Fruit fly (Drosophila melanogaster) whole organism, embryonic: Measurements from ENCODE around the gene H2.0.

Source experiments
- CG13287 ChIP-seq: fragments of 200-800 bp; sonication (Bioruptor generic); IDR thresholded peaks from 2 replicates; pipeline ENCODE4 v1.3.6; 2022; ENCODE audit warnings: missing biosample characterization, missing genetic modification characterization; ENCODE audit not compliant: partially characterized antibody
- CG17328 ChIP-seq: fragments of 200-800 bp; sonication (Bioruptor generic); IDR thresholded peaks from 2 replicates; pipeline ENCODE4 v1.3.6; 2022; ENCODE audit warnings: missing biosample characterization, missing genetic modification characterization
- CG18476 ChIP-seq: fragments of 200-800 bp; sonication (Bioruptor generic); optimal IDR thresholded peaks from 2 replicates; lab custom pipeline; 2016; ENCODE audit warnings: missing biosample characterization, mild to moderate bottlenecking, missing genetic modification characterization
- CG2875 ChIP-seq: fragments of 200-800 bp; sonication (Bioruptor generic); optimal IDR thresholded peaks from 2 replicates; lab custom pipeline; 2017; ENCODE audit warnings: missing biosample characterization, mild to moderate bottlenecking, missing genetic modification characterization, missing genetic modification reagents
- CG6272 ChIP-seq: fragments of 200-800 bp; sonication (Bioruptor generic); IDR thresholded peaks from 2 replicates; pipeline ENCODE4 v1.3.6; 2022; ENCODE audit warnings: missing biosample characterization, missing genetic modification characterization
- CG6791 ChIP-seq: fragments of 200-800 bp; sonication (Bioruptor generic); IDR thresholded peaks from 3 replicates; pipeline ENCODE4 v1.3.6; 2022; ENCODE audit warnings: missing biosample characterization, missing genetic modification characterization; ENCODE audit not compliant: partially characterized antibody
- CG9817 ChIP-seq: fragments of 200-800 bp; sonication (Bioruptor generic); optimal IDR thresholded peaks from 2 replicates; lab custom pipeline; 2018; ENCODE audit warnings: missing biosample characterization, mild to moderate bottlenecking, missing genetic modification characterization, moderate library complexity
- Meics ChIP-seq: fragments of 200-800 bp; sonication (Bioruptor generic); optimal IDR thresholded peaks from 2 replicates; lab custom pipeline; 2017; ENCODE audit warnings: missing biosample characterization, mild to moderate bottlenecking, missing genetic modification characterization
- aop ChIP-seq: fragments of 200-800 bp; sonication (Bioruptor generic); IDR thresholded peaks from 2 replicates; pipeline ENCODE4 v1.3.6; 2022; ENCODE audit warnings: missing biosample characterization, missing genetic modification characterization
- fru ChIP-seq: fragments of >200 bp; optimal IDR thresholded peaks from 2 replicates; lab custom pipeline; 2017
- gt ChIP-seq: fragments of 200-800 bp; sonication (Bioruptor generic); IDR thresholded peaks from 2 replicates; pipeline ENCODE4 v1.3.6; 2022; ENCODE audit warnings: missing biosample characterization, missing genetic modification characterization
- jing ChIP-seq: fragments of 200-800 bp; sonication (Bioruptor generic); optimal IDR thresholded peaks from 2 replicates; lab custom pipeline; 2018; ENCODE audit warnings: missing biosample characterization, mild to moderate bottlenecking, missing genetic modification characterization
- pzg ChIP-seq: fragments of 200-800 bp; sonication (Bioruptor generic); optimal IDR thresholded peaks from 3 replicates; lab custom pipeline; 2018; ENCODE audit warnings: missing biosample characterization, mild to moderate bottlenecking, missing genetic modification characterization, moderate library complexity

DNA sequence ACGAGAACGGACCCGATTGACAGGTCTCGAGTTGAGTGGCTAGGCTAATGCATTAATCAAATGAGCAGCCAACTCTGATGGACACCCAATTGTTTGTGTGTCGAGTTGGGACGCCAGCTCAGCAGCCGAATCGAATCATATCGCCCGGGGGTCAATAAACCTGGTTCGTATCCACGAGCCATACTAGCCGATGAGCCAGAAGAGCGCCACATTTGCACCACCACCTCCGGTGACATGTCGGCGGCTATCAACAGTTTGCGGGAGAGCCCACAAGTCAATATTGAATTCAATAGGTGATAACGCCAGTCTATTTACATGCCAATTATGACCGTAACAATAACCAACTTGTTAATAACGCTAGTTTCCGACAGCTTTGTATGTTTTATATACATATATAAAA lies 45.1 kb downstream of the H2.0 start:
- no peak for TF ChIP-seq CG6791 (GFP tag; lab: Robert Waterston, UW)
- no peak for TF ChIP-seq fru (lab: Kevin White, UChicago)
- TF ChIP-seq jing = peak; percentile 1
- no peak for TF ChIP-seq aop (GFP tag; lab: Robert Waterston, UW)
- TF ChIP-seq CG18476 (GFP tag; lab: Kevin White, UChicago) = peak; percentile 4
- TF ChIP-seq CG2875 (GFP tag; lab: Kevin White, UChicago) = peak; percentile 61
- TF ChIP-seq CG13287 (GFP tag; lab: Robert Waterston, UW) = no peak
- peak; percentile 40 for TF ChIP-seq CG9817 (tag; lab: Kevin White, UChicago)
- TF ChIP-seq Meics (GFP tag; lab: Kevin White, UChicago) = peak; percentile 60
- TF ChIP-seq CG6272 (GFP tag; lab: Robert Waterston, UW) = no peak
- TF ChIP-seq gt (GFP tag; lab: Robert Waterston, UW) = no peak
- TF ChIP-seq CG17328 = no peak
- no peak for TF ChIP-seq pzg (GFP tag; lab: Kevin White, UChicago)
